Worm (Caenorhabditis elegans) whole organism, L2 larva: ENCODE data around the gene tatn-1.
A peak's percentile ranks its signal among the peaks of the same experiment; 100 is the strongest.

Source experiments
- aly-2 ChIP-seq: fragments of 150-350 bp; optimal IDR thresholded peaks from 2 replicates; lab custom pipeline; 2014; ENCODE audit warnings: missing biosample characterization, missing genetic modification characterization
- lin-11 ChIP-seq: fragments of 150-350 bp; sonication (generic microtip); optimal IDR thresholded peaks from 2 replicates; lab custom pipeline; 2014; ENCODE audit warnings: missing biosample characterization, missing genetic modification characterization, inconsistent platforms, mixed read lengths
- lin-39 ChIP-seq: fragments of 150-350 bp; optimal IDR thresholded peaks from 2 replicates; lab custom pipeline; 2014; ENCODE audit warnings: missing biosample characterization, missing genetic modification reagents, missing genetic modification characterization
- snpc-4 ChIP-seq: fragments of 150-350 bp; optimal IDR thresholded peaks from 2 replicates; lab custom pipeline; 2014; ENCODE audit warnings: missing biosample characterization, missing genetic modification characterization
- ztf-11 ChIP-seq: sonication (generic microtip); optimal IDR thresholded peaks from 2 replicates; lab custom pipeline; 2017; ENCODE audit warnings: missing biosample characterization, missing genetic modification characterization

ce11 chrX:14753514-14754076, 37.2 kb upstream of the tatn-1 start, which contains the start of gene sucl-1:
- no peak for TF ChIP-seq aly-2
- TF ChIP-seq ztf-11: no peak
- peak; percentile 64 for TF ChIP-seq lin-11 (tag; lab: Kevin White, UChicago)
- no peak for TF ChIP-seq lin-39 (tag; lab: Kevin White, UChicago)
- peak; percentile 75 for TF ChIP-seq snpc-4 (tag; lab: Kevin White, UChicago)
